Worm (Caenorhabditis elegans): ENCODE data around the gene gldi-2.

Gene gldi-2

DNA sequence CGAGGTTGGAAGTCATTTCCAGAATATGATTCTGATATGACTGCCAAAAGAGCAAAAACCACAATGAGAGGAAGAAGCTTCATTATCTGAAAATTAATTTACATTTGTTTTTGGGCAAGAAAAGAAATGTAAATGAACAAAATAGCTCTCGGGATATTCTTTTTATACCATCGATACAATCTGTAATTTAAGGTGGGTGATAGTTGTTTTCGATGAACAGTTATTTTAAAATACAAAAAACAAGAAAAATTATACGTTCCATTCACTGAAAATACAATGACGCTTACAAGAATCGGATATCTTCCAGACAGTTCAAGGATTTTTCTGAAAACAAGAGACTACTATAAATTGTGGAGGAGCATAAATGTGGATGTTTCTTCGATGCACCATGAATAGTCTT lies 38.6 kb upstream of the gldi-2 start, which contains the start of gene ins-15:
Gene ins-15 (minus strand): TSS at position 101 of the 400 bp plus-strand sequence.
- no peak for TF ChIP-seq blmp-1 (tag; optimal IDR thresholded peaks at IDR 0.05; ENCODE audit: insufficient read depth)
- no peak for TF ChIP-seq elt-3 (tag; optimal IDR thresholded peaks at IDR 0.05)
- TF ChIP-seq sma-3 (GFP tag; optimal IDR thresholded peaks at IDR 0.05), result no peak
- TF ChIP-seq nhr-12 (tag; optimal IDR thresholded peaks at IDR 0.05), result no peak
- no peak for TF ChIP-seq alr-1 (tag; optimal IDR thresholded peaks at IDR 0.05)
- TF ChIP-seq lin-39 (tag; optimal IDR thresholded peaks at IDR 0.05), result no peak
- no peak for TF ChIP-seq ztf-1 (GFP tag; conservative IDR thresholded peaks at IDR 0.05)
- no peak for TF ChIP-seq unc-55 (GFP tag; optimal IDR thresholded peaks at IDR 0.05)
- TF ChIP-seq lsy-2 (tag; optimal IDR thresholded peaks at IDR 0.05), result no peak
- no peak for TF ChIP-seq crh-2 (tag; optimal IDR thresholded peaks at IDR 0.05)
- no peak for TF ChIP-seq ceh-82 (tag; optimal IDR thresholded peaks at IDR 0.05)
- TF ChIP-seq lin-13 (GFP tag; optimal IDR thresholded peaks at IDR 0.05), result no peak
- no peak for TF ChIP-seq Y55F3AM.14 (GFP tag; optimal IDR thresholded peaks at IDR 0.05)

DNA sequence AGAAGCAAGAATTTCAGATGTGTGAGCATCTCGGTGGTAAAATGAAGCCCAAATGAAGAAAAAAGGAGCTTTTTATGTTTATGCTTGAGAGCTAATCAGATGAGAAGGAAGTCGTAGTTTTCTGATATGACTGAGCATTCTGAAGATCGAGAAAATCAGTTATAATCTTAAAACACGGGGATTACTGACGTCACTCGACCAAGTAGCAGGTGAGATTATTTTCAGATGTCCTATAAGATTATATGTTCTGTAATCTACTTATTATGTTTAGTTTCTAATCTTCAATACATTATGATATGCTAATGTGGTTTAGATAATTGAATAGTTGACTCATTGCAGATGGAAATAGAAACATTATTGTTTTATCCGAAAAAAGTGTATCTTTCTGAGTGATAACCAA lies 37.4 kb upstream of the gldi-2 start, which contains the start of gene ins-14:
Gene ins-14 (minus strand): TSS at position 32 of the 400 bp plus-strand sequence.
- TF ChIP-seq elt-3 (tag; optimal IDR thresholded peaks at IDR 0.05) (no peak), unc-62 (GFP tag; optimal IDR thresholded peaks at IDR 0.05) (no peak), mbf-1 (tag; optimal IDR thresholded peaks at IDR 0.05) (no peak), sma-9 (GFP tag; optimal IDR thresholded peaks at IDR 0.05) (peak; percentile 33), sma-9 (tag; optimal IDR thresholded peaks at IDR 0.05) (no peak), ceh-16 (tag; optimal IDR thresholded peaks at IDR 0.05) (no peak), sma-3 (GFP tag; optimal IDR thresholded peaks at IDR 0.05) (no peak)

DNA sequence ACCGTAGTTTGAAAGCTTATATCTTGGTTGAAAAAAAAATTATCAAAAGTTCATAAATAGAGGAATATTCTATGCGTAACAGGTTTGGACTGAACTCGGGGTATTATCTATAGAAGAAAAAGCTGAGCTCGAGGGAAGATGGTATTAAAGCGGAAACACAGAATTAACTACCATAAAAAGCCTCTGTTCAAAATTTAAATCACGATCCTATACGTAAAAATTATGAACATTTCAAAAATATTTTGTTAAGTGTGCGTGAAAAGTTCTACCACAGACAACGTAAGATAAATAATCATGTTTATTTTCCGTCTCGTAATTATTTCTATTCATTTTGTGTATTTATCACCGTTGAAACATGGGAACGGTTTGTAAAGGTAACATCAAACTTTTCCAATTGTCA lies 36.8 kb upstream of the gldi-2 start, which contains the start of gene F41G3.5:
Gene F41G3.5 (plus strand): TSS at position 301 of the 400 bp plus-strand sequence.
- TF ChIP-seq nhr-6 (tag; optimal IDR thresholded peaks at IDR 0.05), result no peak
- no peak for TF ChIP-seq aly-2 (tag; optimal IDR thresholded peaks at IDR 0.05)
- no peak for TF ChIP-seq elt-3 (tag; optimal IDR thresholded peaks at IDR 0.05)
- no peak for TF ChIP-seq nhr-237 (tag; optimal IDR thresholded peaks at IDR 0.05)
- no peak for TF ChIP-seq egl-27 (tag; optimal IDR thresholded peaks at IDR 0.05)
- TF ChIP-seq peb-1 (tag; optimal IDR thresholded peaks at IDR 0.05), result no peak
- no peak for TF ChIP-seq lin-39 (tag; optimal IDR thresholded peaks at IDR 0.05)
- TF ChIP-seq nhr-11 (tag; optimal IDR thresholded peaks at IDR 0.05), result no peak
- TF ChIP-seq sem-4 (tag; optimal IDR thresholded peaks at IDR 0.05), result no peak
- TF ChIP-seq mdl-1 (tag; optimal IDR thresholded peaks at IDR 0.05), result no peak
- TF ChIP-seq Y55F3AM.14 (GFP tag; optimal IDR thresholded peaks at IDR 0.05), result no peak
- TF ChIP-seq lsy-2 (tag; optimal IDR thresholded peaks at IDR 0.05), result no peak
- no peak for TF ChIP-seq nhr-23 (tag; optimal IDR thresholded peaks at IDR 0.05)
- TF ChIP-seq unc-55 (GFP tag; optimal IDR thresholded peaks at IDR 0.05), result no peak
- TF ChIP-seq nhr-12 (tag; optimal IDR thresholded peaks at IDR 0.05), result no peak
- TF ChIP-seq nhr-25 (tag; optimal IDR thresholded peaks at IDR 0.05), result no peak
- no peak for TF ChIP-seq dmd-4 (tag; optimal IDR thresholded peaks at IDR 0.05)
- no peak for TF ChIP-seq lin-13 (GFP tag; optimal IDR thresholded peaks at IDR 0.05)

DNA sequence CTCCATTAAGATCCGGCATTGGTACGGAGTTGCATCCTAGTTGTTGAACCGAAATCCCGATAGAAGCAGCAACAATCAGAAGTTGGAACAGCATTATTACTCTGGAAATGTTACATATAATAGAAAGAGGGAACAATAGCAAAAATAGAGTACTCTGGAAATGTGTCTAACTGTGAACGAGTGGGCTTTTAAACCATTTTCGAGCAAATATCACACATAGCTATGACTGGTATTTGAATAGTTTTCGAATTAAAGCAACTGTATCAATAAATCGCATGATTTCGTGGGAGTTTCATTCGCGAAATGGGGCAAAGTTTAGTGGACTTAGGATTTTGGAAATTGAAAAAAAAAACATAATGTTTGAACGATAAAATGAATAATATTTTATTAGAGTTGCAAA lies 33.8 kb upstream of the gldi-2 start, which contains the start of gene F41G3.10:
Gene F41G3.10 (minus strand): TSS at position 101 of the 400 bp plus-strand sequence.
- TF ChIP-seq skn-1 (tag; optimal IDR thresholded peaks at IDR 0.05) (no peak), nhr-237 (tag; optimal IDR thresholded peaks at IDR 0.05) (no peak), sem-4 (tag; optimal IDR thresholded peaks at IDR 0.05) (no peak), nhr-10 (tag; optimal IDR thresholded peaks at IDR 0.05) (no peak), unc-55 (GFP tag; optimal IDR thresholded peaks at IDR 0.05) (no peak), nhr-129 (tag; optimal IDR thresholded peaks at IDR 0.05) (no peak), lin-13 (GFP tag; optimal IDR thresholded peaks at IDR 0.05) (no peak), ceh-82 (tag; optimal IDR thresholded peaks at IDR 0.05) (no peak), R02D3.7 (tag; optimal IDR thresholded peaks at IDR 0.05) (no peak), ztf-1 (GFP tag; conservative IDR thresholded peaks at IDR 0.05) (no peak), zag-1 (tag; optimal IDR thresholded peaks at IDR 0.05) (no peak), F13H6.1 (tag; optimal IDR thresholded peaks at IDR 0.05) (no peak), nhr-21 (tag; optimal IDR thresholded peaks at IDR 0.05) (no peak), Y55F3AM.14 (GFP tag; optimal IDR thresholded peaks at IDR 0.05) (no peak), nhr-25 (tag; optimal IDR thresholded peaks at IDR 0.05) (no peak), nhr-6 (tag; optimal IDR thresholded peaks at IDR 0.05) (no peak), alr-1 (tag; optimal IDR thresholded peaks at IDR 0.05) (no peak), nhr-11 (tag; optimal IDR thresholded peaks at IDR 0.05) (no peak), blmp-1 (tag; optimal IDR thresholded peaks at IDR 0.05; ENCODE audit: insufficient read depth) (no peak)
